Fruit fly (Drosophila melanogaster) whole organism, embryonic: ENCODE results near the gene Polr3A.
A peak's percentile ranks its signal among the peaks of the same experiment; 100 is the strongest.

Source experiments
- CG11398 ChIP-seq: fragments of 200-800 bp; sonication (Bioruptor generic); optimal IDR thresholded peaks from 2 replicates; lab custom pipeline; 2016; ENCODE audit warnings: missing biosample characterization, missing genetic modification characterization
- CG12236 ChIP-seq: fragments of 200-800 bp; sonication (Bioruptor generic); optimal IDR thresholded peaks from 2 replicates; lab custom pipeline; 2016; ENCODE audit warnings: missing biosample characterization, missing genetic modification characterization
- CG1233 ChIP-seq: fragments of 200-800 bp; sonication (Bioruptor generic); optimal IDR thresholded peaks from 4 replicates; lab custom pipeline; 2018; ENCODE audit warnings: missing biosample characterization, mild to moderate bottlenecking, missing genetic modification characterization
- CG14441 ChIP-seq: fragments of 200-800 bp; sonication (Bioruptor generic); IDR thresholded peaks from 2 replicates; pipeline ENCODE4 v1.3.6; 2022; ENCODE audit warnings: missing biosample characterization, missing genetic modification characterization
- CG14710 ChIP-seq: fragments of 200-800 bp; sonication (Bioruptor generic); optimal IDR thresholded peaks from 3 replicates; lab custom pipeline; 2019; ENCODE audit warnings: missing biosample characterization, mild to moderate bottlenecking, missing genetic modification characterization, moderate library complexity
- CG14965 ChIP-seq: fragments of 200-800 bp; sonication (Bioruptor generic); optimal IDR thresholded peaks from 2 replicates; lab custom pipeline; 2016; ENCODE audit warnings: missing biosample characterization, missing genetic modification characterization, borderline replicate concordance
- CG1602 ChIP-seq: fragments of 200-800 bp; sonication (Bioruptor generic); optimal IDR thresholded peaks from 3 replicates; lab custom pipeline; 2016; ENCODE audit warnings: missing biosample characterization, missing genetic modification characterization
- CG17359 ChIP-seq: fragments of 200-800 bp; sonication (Bioruptor generic); optimal IDR thresholded peaks from 3 replicates; lab custom pipeline; 2018; ENCODE audit warnings: missing biosample characterization, mild to moderate bottlenecking, missing genetic modification characterization, moderate library complexity
- CG17385 ChIP-seq: fragments of 200-800 bp; sonication (Bioruptor generic); optimal IDR thresholded peaks from 3 replicates; lab custom pipeline; 2018; ENCODE audit warnings: missing biosample characterization, mild to moderate bottlenecking, missing genetic modification characterization
- CG17829 ChIP-seq: fragments of 200-800 bp; optimal IDR thresholded peaks from 2 replicates; lab custom pipeline; 2019; ENCODE audit warnings: missing biosample characterization, mild to moderate bottlenecking, missing genetic modification characterization, moderate library complexity
- CG2875 ChIP-seq: fragments of 200-800 bp; sonication (Bioruptor generic); optimal IDR thresholded peaks from 2 replicates; lab custom pipeline; 2017; ENCODE audit warnings: missing biosample characterization, mild to moderate bottlenecking, missing genetic modification characterization, missing genetic modification reagents
- CG3065 ChIP-seq: fragments of 200-800 bp; sonication (Bioruptor generic); optimal IDR thresholded peaks from 2 replicates; lab custom pipeline; 2016; ENCODE audit warnings: missing biosample characterization, missing genetic modification characterization
- CG31365 ChIP-seq: fragments of 200-800 bp; sonication (Bioruptor generic); optimal IDR thresholded peaks from 2 replicates; lab custom pipeline; 2018; ENCODE audit warnings: missing biosample characterization, mild to moderate bottlenecking, missing genetic modification characterization
- CG32532 ChIP-seq: fragments of 200-800 bp; sonication (Bioruptor generic); IDR thresholded peaks from 2 replicates; pipeline ENCODE4 v1.3.6; 2022; ENCODE audit warnings: missing biosample characterization, missing genetic modification characterization
- CG7786 ChIP-seq: fragments of 200-800 bp; sonication (Bioruptor generic); optimal IDR thresholded peaks from 2 replicates; lab custom pipeline; 2016; ENCODE audit warnings: missing biosample characterization, missing genetic modification characterization
- CG9609 ChIP-seq: fragments of 200-800 bp; sonication (Bioruptor generic); optimal IDR thresholded peaks from 3 replicates; lab custom pipeline; 2016; ENCODE audit warnings: missing biosample characterization, missing genetic modification characterization
- CHES-1-like ChIP-seq: fragments of 200-800 bp; sonication (Bioruptor generic); optimal IDR thresholded peaks from 2 replicates; lab custom pipeline; 2016; ENCODE audit warnings: missing biosample characterization, missing genetic modification characterization
- Chrac-16 ChIP-seq: fragments of 200-800 bp; sonication (Bioruptor generic); optimal IDR thresholded peaks from 3 replicates; lab custom pipeline; 2016; ENCODE audit warnings: missing biosample characterization, missing genetic modification characterization
- Dad ChIP-seq: fragments of 200-800 bp; sonication (Bioruptor generic); optimal IDR thresholded peaks from 3 replicates; lab custom pipeline; 2016; ENCODE audit warnings: missing biosample characterization, missing genetic modification characterization
- Drgx ChIP-seq: fragments of 200-800 bp; sonication (Bioruptor generic); IDR thresholded peaks from 2 replicates; pipeline ENCODE4 v1.3.6; 2022; ENCODE audit warnings: missing biosample characterization, missing genetic modification characterization
- H2.0 ChIP-seq: fragments of 200-800 bp; sonication (Bioruptor generic); IDR thresholded peaks from 2 replicates; pipeline ENCODE4 v1.3.6; 2022; ENCODE audit warnings: missing biosample characterization, missing genetic modification characterization
- HLH54F ChIP-seq: fragments of 200-800 bp; sonication (Bioruptor generic); optimal IDR thresholded peaks from 3 replicates; lab custom pipeline; 2016; ENCODE audit warnings: missing biosample characterization, missing genetic modification characterization
- Hmr ChIP-seq: fragments of 200-800 bp; sonication (Bioruptor generic); optimal IDR thresholded peaks from 3 replicates; lab custom pipeline; 2017; ENCODE audit warnings: mild to moderate bottlenecking, missing biosample characterization, missing genetic modification reagents, missing genetic modification characterization
- Kr ChIP-seq: fragments of 200-800 bp; sonication (Bioruptor generic); optimal IDR thresholded peaks from 2 replicates; lab custom pipeline; 2017; ENCODE audit warnings: missing biosample characterization, mild to moderate bottlenecking, missing genetic modification characterization
- Med ChIP-seq: fragments of 200-800 bp; sonication (Bioruptor generic); peaks from one replicate; lab custom pipeline; 2016; ENCODE audit warnings: missing biosample characterization, missing genetic modification characterization, mild to moderate bottlenecking, inconsistent platforms, moderate library complexity
- Ssrp ChIP-seq: fragments of 200-800 bp; sonication (Bioruptor generic); optimal IDR thresholded peaks from 2 replicates; lab custom pipeline; 2018; ENCODE audit warnings: missing biosample characterization, mild to moderate bottlenecking, missing genetic modification characterization, moderate library complexity
- Xbp1 ChIP-seq: fragments of 200-800 bp; sonication (Bioruptor generic); optimal IDR thresholded peaks from 3 replicates; lab custom pipeline; 2016; ENCODE audit warnings: missing biosample characterization, mild to moderate bottlenecking, missing genetic modification characterization
- al ChIP-seq: fragments of 200-800 bp; sonication (Bioruptor generic); IDR thresholded peaks from 2 replicates; pipeline ENCODE4 v1.3.6; 2022; ENCODE audit warnings: missing biosample characterization, missing genetic modification characterization
- ap ChIP-seq: fragments of 200-800 bp; sonication (Bioruptor generic); IDR thresholded peaks from 2 replicates; pipeline ENCODE4 v1.3.6; 2022; ENCODE audit warnings: missing biosample characterization, missing genetic modification characterization
- chm ChIP-seq: fragments of 200-800 bp; sonication (Bioruptor generic); IDR thresholded peaks from 2 replicates; pipeline ENCODE4 v1.3.6; 2022; ENCODE audit warnings: missing biosample characterization, missing genetic modification characterization
- exex ChIP-seq: fragments of 200-800 bp; sonication (Bioruptor generic); optimal IDR thresholded peaks from 4 replicates; lab custom pipeline; 2018; ENCODE audit warnings: missing biosample characterization, mild to moderate bottlenecking, missing genetic modification characterization, moderate library complexity
- eyg ChIP-seq: fragments of 200-800 bp; sonication (Bioruptor generic); optimal IDR thresholded peaks from 3 replicates; lab custom pipeline; 2016; ENCODE audit warnings: missing biosample characterization, missing genetic modification characterization
- gt ChIP-seq: fragments of 200-800 bp; sonication (Bioruptor generic); IDR thresholded peaks from 2 replicates; pipeline ENCODE4 v1.3.6; 2022; ENCODE audit warnings: missing biosample characterization, missing genetic modification characterization
- ind ChIP-seq: fragments of 200-800 bp; sonication (Bioruptor generic); optimal IDR thresholded peaks from 3 replicates; lab custom pipeline; 2016; ENCODE audit warnings: missing biosample characterization, missing genetic modification characterization
- ken ChIP-seq: fragments of 200-800 bp; sonication (Bioruptor generic); IDR thresholded peaks from 3 replicates; pipeline ENCODE4 v1.3.6; 2022; ENCODE audit warnings: missing biosample characterization, missing genetic modification characterization
- lov ChIP-seq, 2 experiments: fragments of 200-800 bp in 1 of 2; fragments of >200 bp in 1 of 2; sonication (Bioruptor generic) in 1 of 2; IDR thresholded peaks in 1 of 2; optimal IDR thresholded peaks in 1 of 2; 2 replicates in 1 of 2; 3 replicates in 1 of 2; pipeline versions ENCODE4 v1.3.6 to Lab custom; 2017 to 2022; ENCODE audit warnings: missing biosample characterization in 1 of 2, missing genetic modification characterization in 1 of 2
- nerfin-1 ChIP-seq: fragments of 200-800 bp; sonication (Bioruptor generic); optimal IDR thresholded peaks from 3 replicates; lab custom pipeline; 2019; ENCODE audit warnings: missing biosample characterization, mild to moderate bottlenecking, missing genetic modification characterization, moderate library complexity
- oc ChIP-seq: fragments of 200-800 bp; sonication (Bioruptor generic); optimal IDR thresholded peaks from 2 replicates; lab custom pipeline; 2018; ENCODE audit warnings: missing biosample characterization, mild to moderate bottlenecking, missing genetic modification characterization, moderate library complexity
- pan ChIP-seq, 4 experiments: fragments of >200 bp in 3 of 4; fragments of 200-800 bp in 1 of 4; sonication (Bioruptor generic) in 1 of 4; optimal IDR thresholded peaks in 3 of 4; IDR thresholded peaks in 1 of 4; 2 replicates each; pipeline versions ENCODE4 v1.3.6 to Lab custom; 2017 to 2022; ENCODE audit warnings: missing biosample characterization in 2 of 4, missing genetic modification characterization in 2 of 4, mixed read lengths in 1 of 4
- phol ChIP-seq: fragments of 200-800 bp; sonication (Bioruptor generic); optimal IDR thresholded peaks from 3 replicates; lab custom pipeline; 2018; ENCODE audit warnings: missing biosample characterization, mild to moderate bottlenecking, missing genetic modification characterization, moderate library complexity
- pnt ChIP-seq: fragments of 200-800 bp; sonication (Bioruptor generic); optimal IDR thresholded peaks from 3 replicates; lab custom pipeline; 2016; ENCODE audit warnings: missing biosample characterization, missing genetic modification characterization
- sens ChIP-seq: fragments of 200-800 bp; sonication (Bioruptor generic); peaks from one replicate; lab custom pipeline; 2016; ENCODE audit warnings: missing biosample characterization, missing genetic modification characterization
- seq ChIP-seq: fragments of 200-800 bp; sonication (Bioruptor generic); IDR thresholded peaks from 2 replicates; pipeline ENCODE4 v1.3.6; 2022; ENCODE audit warnings: missing biosample characterization, missing genetic modification characterization
- slp2 ChIP-seq: fragments of 200-800 bp; sonication (Bioruptor generic); optimal IDR thresholded peaks from 2 replicates; lab custom pipeline; 2016; ENCODE audit warnings: missing biosample characterization, missing genetic modification characterization
- so ChIP-seq: fragments of 200-800 bp; sonication (Bioruptor generic); IDR thresholded peaks from 3 replicates; pipeline ENCODE4 v1.3.6; 2022; ENCODE audit warnings: missing biosample characterization, missing genetic modification characterization
- ssp ChIP-seq: fragments of 200-800 bp; sonication (Bioruptor generic); IDR thresholded peaks from 2 replicates; pipeline ENCODE4 v1.3.6; 2022; ENCODE audit warnings: missing biosample characterization, missing genetic modification characterization
- stc ChIP-seq: fragments of 200-800 bp; sonication (Bioruptor generic); IDR thresholded peaks from 2 replicates; pipeline ENCODE4 v1.3.6; 2022; ENCODE audit warnings: missing biosample characterization, missing genetic modification characterization
- vvl ChIP-seq: fragments of 200-800 bp; sonication (Bioruptor generic); IDR thresholded peaks from 2 replicates; pipeline ENCODE4 v1.3.6; 2022; ENCODE audit warnings: missing biosample characterization, missing genetic modification characterization
- zen2 ChIP-seq: fragments of 200-800 bp; sonication (Bioruptor generic); IDR thresholded peaks from 3 replicates; pipeline ENCODE4 v1.3.6; 2022; ENCODE audit warnings: missing biosample characterization, missing genetic modification characterization; ENCODE audit not compliant: partially characterized antibody

The Polr3A gene

dm6 chrX:15818608-15819184 is 55.9 kb downstream of the Polr3A start (continued):
- TF ChIP-seq CG14441 (GFP tag; lab: Robert Waterston, UW) (0 out of 2 replicates have a peak, but pooled peaks have one; percentile 6), al (no peak), CG12236 (GFP tag; lab: Kevin White, UChicago) (no peak), CG14710 (tag; lab: Kevin White, UChicago) (peak; percentile 38), H2.0 (GFP tag; lab: Robert Waterston, UW) (peak; percentile 16; the same call in 1 of the 2 replicates), slp2 (GFP tag; lab: Kevin White, UChicago) (no peak), exex (tag; lab: Kevin White, UChicago) (no peak), CG32532 (GFP tag; lab: Robert Waterston, UW) (peak; percentile 33; the same call in 1 of the 2 replicates), so (GFP tag; lab: Robert Waterston, UW) (0 out of 3 replicates have a peak, but pooled peaks have one; percentile 7), HLH54F (GFP tag; lab: Kevin White, UChicago) (peak; percentile 1), eyg (GFP tag; lab: Kevin White, UChicago) (no peak), Xbp1 (GFP tag; lab: Kevin White, UChicago) (peak; percentile 43), CG31365 (tag; lab: Kevin White, UChicago) (no peak), Hmr (GFP tag; lab: Kevin White, UChicago) (no peak), Ssrp (tag; lab: Kevin White, UChicago) (peak; percentile 1), sens (GFP tag; lab: Kevin White, UChicago) (peak; percentile 89), Dad (no peak), CG11398 (GFP tag; lab: Kevin White, UChicago) (no peak), oc (no peak), CG7786 (peak; percentile 11), ap (0 out of 2 replicates have a peak, but pooled peaks have one; percentile 21), chm (GFP tag; lab: Robert Waterston, UW) (no peak), CG17829 (peak; percentile 8), pnt (GFP tag; lab: Kevin White, UChicago) (peak; percentile 10), nerfin-1 (tag; lab: Kevin White, UChicago) (peak; percentile 26), gt (GFP tag; lab: Robert Waterston, UW) (no peak), CG2875 (GFP tag; lab: Kevin White, UChicago) (no peak), ken (no peak), Med (GFP tag; lab: Kevin White, UChicago) (peak; percentile 82), CG9609 (GFP tag; lab: Kevin White, UChicago) (peak; percentile 1), CG17385 (GFP tag; lab: Kevin White, UChicago) (peak; percentile 13), Kr (peak; percentile 70), ssp (no peak), phol (tag; lab: Kevin White, UChicago) (peak; percentile 42), lov (optimal IDR thresholded peaks at IDR 0.05; lab: Kevin White, UChicago) (no peak), lov (GFP tag; IDR thresholded peaks at IDR 0.05; lab: Robert Waterston, UW) (0 out of 3 replicates have a peak, but pooled peaks have one; percentile 37), CG14965 (no peak), CG1602 (no peak), stc (GFP tag; lab: Robert Waterston, UW) (peak; percentile 53; the same call in 1 of the 2 replicates), vvl (no peak; the same call in 1 of the 2 replicates), CG17359 (tag; lab: Kevin White, UChicago) (peak; percentile 43), ind (GFP tag; lab: Kevin White, UChicago) (peak; percentile 29), zen2 (GFP tag; lab: Robert Waterston, UW) (no peak), pan (optimal IDR thresholded peaks at IDR 0.05; lab: Kevin White, UChicago) (peak in 1 of 2 experiments; percentile 50), pan (GFP tag; optimal IDR thresholded peaks at IDR 0.05 in 1 of 2, IDR thresholded peaks at IDR 0.05 in 1 of 2) (peak in 1 of 2 experiments; percentile 14), seq (GFP tag; lab: Robert Waterston, UW) (peak; percentile 56; the same call in 1 of the 2 replicates), CG3065 (GFP tag; lab: Kevin White, UChicago) (no peak), Chrac-16 (GFP tag; lab: Kevin White, UChicago) (peak; percentile 26), Drgx (GFP tag; lab: Robert Waterston, UW) (no peak), CHES-1-like (GFP tag; lab: Kevin White, UChicago) (no peak), CG1233 (peak; percentile 14)
